Worm (Caenorhabditis elegans) whole organism, L2 larva: ENCODE results near the gene Y70G10A.4.

ENCODE experiments used
- F13H6.1 ChIP-seq: sonication (generic microtip); optimal IDR thresholded peaks from 2 replicates; lab custom pipeline; 2016; ENCODE audit warnings: missing genetic modification characterization, missing compliant biosample characterization
- R02D3.7 ChIP-seq: fragments of 150-350 bp; optimal IDR thresholded peaks from 2 replicates; lab custom pipeline; 2014; ENCODE audit warnings: missing biosample characterization, missing genetic modification characterization
- Y55F3AM.14 ChIP-seq: fragments of 200-800 bp; sonication (Bioruptor generic); optimal IDR thresholded peaks from 2 replicates; lab custom pipeline; 2018; ENCODE audit warnings: mild to moderate bottlenecking, missing genetic modification characterization, missing compliant biosample characterization
- ZK546.5 ChIP-seq: sonication (generic microtip); optimal IDR thresholded peaks from 2 replicates; lab custom pipeline; 2017; ENCODE audit warnings: missing biosample characterization, missing genetic modification characterization
- alr-1 ChIP-seq: fragments of 150-350 bp; optimal IDR thresholded peaks from 2 replicates; lab custom pipeline; 2014; ENCODE audit warnings: missing biosample characterization, missing genetic modification characterization
- ama-1 ChIP-seq: fragments of 150-350 bp; optimal IDR thresholded peaks from 2 replicates; lab custom pipeline; 2018; ENCODE audit warnings: inconsistent platforms
- blmp-1 ChIP-seq: sonication (generic microtip); optimal IDR thresholded peaks from 2 replicates; lab custom pipeline; 2017; ENCODE audit warnings: missing genetic modification characterization, mild to moderate bottlenecking, missing compliant biosample characterization, antibody characterized with exemption, moderate library complexity; ENCODE audit not compliant: insufficient read depth
- ceh-82 ChIP-seq: fragments of 150-350 bp; optimal IDR thresholded peaks from 2 replicates; lab custom pipeline; 2014; ENCODE audit warnings: missing biosample characterization, missing genetic modification characterization
- crh-2 ChIP-seq: sonication (generic microtip); optimal IDR thresholded peaks from 2 replicates; lab custom pipeline; 2017; ENCODE audit warnings: missing biosample characterization, missing genetic modification characterization
- elt-1 ChIP-seq: fragments of 150-350 bp; optimal IDR thresholded peaks from 2 replicates; lab custom pipeline; 2014; ENCODE audit warnings: missing biosample characterization, missing genetic modification characterization
- elt-3 ChIP-seq: sonication (generic microtip); optimal IDR thresholded peaks from 2 replicates; lab custom pipeline; 2017; ENCODE audit warnings: missing biosample characterization, missing genetic modification characterization
- gmeb-1 ChIP-seq: fragments of 150-350 bp; optimal IDR thresholded peaks from 2 replicates; lab custom pipeline; 2014; ENCODE audit warnings: missing biosample characterization, missing genetic modification characterization
- lin-11 ChIP-seq: fragments of 150-350 bp; sonication (generic microtip); optimal IDR thresholded peaks from 2 replicates; lab custom pipeline; 2014; ENCODE audit warnings: missing biosample characterization, missing genetic modification characterization, inconsistent platforms, mixed read lengths
- lin-13 ChIP-seq: fragments of 150-350 bp; optimal IDR thresholded peaks from 2 replicates; lab custom pipeline; 2014; ENCODE audit warnings: missing biosample characterization, missing genetic modification reagents, missing genetic modification characterization
- lsy-2 ChIP-seq, 2 experiments: fragments of 150-350 bp in 1 of 2; sonication (generic microtip) in 1 of 2; optimal IDR thresholded peaks; 2 replicates each; lab custom pipeline; 2014 to 2017; ENCODE audit warnings: missing biosample characterization in 2 of 2, missing genetic modification characterization in 2 of 2
- mab-5 ChIP-seq: fragments of 150-350 bp; optimal IDR thresholded peaks from 2 replicates; lab custom pipeline; 2014; ENCODE audit warnings: missing biosample characterization, missing genetic modification characterization
- mbf-1 ChIP-seq: sonication (generic microtip); optimal IDR thresholded peaks from 2 replicates; lab custom pipeline; 2017; ENCODE audit warnings: missing biosample characterization, missing genetic modification characterization
- nhr-12 ChIP-seq: fragments of 150-350 bp; optimal IDR thresholded peaks from 2 replicates; lab custom pipeline; 2014; ENCODE audit warnings: missing biosample characterization, missing genetic modification characterization
- nhr-129 ChIP-seq: fragments of 150-350 bp; optimal IDR thresholded peaks from 2 replicates; lab custom pipeline; 2014; ENCODE audit warnings: missing biosample characterization, missing genetic modification characterization
- nhr-21 ChIP-seq: fragments of 150-350 bp; optimal IDR thresholded peaks from 2 replicates; lab custom pipeline; 2014; ENCODE audit warnings: missing biosample characterization, missing genetic modification characterization
- nhr-237 ChIP-seq: fragments of 150-350 bp; optimal IDR thresholded peaks from 2 replicates; lab custom pipeline; 2014; ENCODE audit warnings: missing biosample characterization, missing genetic modification characterization
- nhr-25 ChIP-seq: fragments of 150-350 bp; sonication (generic microtip); optimal IDR thresholded peaks from 3 replicates; lab custom pipeline; 2014; ENCODE audit warnings: missing biosample characterization, missing genetic modification characterization
- nhr-6 ChIP-seq: fragments of 150-350 bp; optimal IDR thresholded peaks from 2 replicates; lab custom pipeline; 2014; ENCODE audit warnings: missing biosample characterization, missing genetic modification characterization
- nhr-77 ChIP-seq: fragments of 150-350 bp; optimal IDR thresholded peaks from 2 replicates; lab custom pipeline; 2014; ENCODE audit warnings: missing biosample characterization, missing genetic modification characterization
- peb-1 ChIP-seq: fragments of 150-350 bp; optimal IDR thresholded peaks from 2 replicates; lab custom pipeline; 2014; ENCODE audit warnings: missing biosample characterization, missing genetic modification characterization
- sem-4 ChIP-seq: fragments of 150-350 bp; optimal IDR thresholded peaks from 2 replicates; lab custom pipeline; 2014; ENCODE audit warnings: missing biosample characterization, missing genetic modification reagents, missing genetic modification characterization
- skn-1 ChIP-seq: sonication (generic microtip); optimal IDR thresholded peaks from 2 replicates; lab custom pipeline; 2017; ENCODE audit warnings: missing biosample characterization, missing genetic modification characterization
- sma-3 ChIP-seq: sonication (generic microtip); optimal IDR thresholded peaks from 2 replicates; lab custom pipeline; 2016; ENCODE audit warnings: missing genetic modification reagents, missing genetic modification characterization, missing compliant biosample characterization
- sma-9 ChIP-seq, 2 experiments: fragments of 150-350 bp in 1 of 2; sonication (generic microtip) in 1 of 2; optimal IDR thresholded peaks; 2 replicates each; lab custom pipeline; 2014 to 2016; ENCODE audit warnings: missing genetic modification characterization in 2 of 2, mild to moderate bottlenecking in 1 of 2, missing biosample characterization in 1 of 2, missing compliant biosample characterization in 1 of 2, missing genetic modification reagents in 1 of 2, moderate library complexity in 1 of 2
- unc-39 ChIP-seq: fragments of 150-350 bp; optimal IDR thresholded peaks from 2 replicates; lab custom pipeline; 2014; ENCODE audit warnings: missing biosample characterization, missing genetic modification characterization
- unc-55 ChIP-seq: fragments of 150-350 bp; sonication (generic microtip); optimal IDR thresholded peaks from 3 replicates; lab custom pipeline; 2014; ENCODE audit warnings: missing biosample characterization, missing genetic modification reagents, missing genetic modification characterization
- unc-62 ChIP-seq: fragments of 150-350 bp; optimal IDR thresholded peaks from 2 replicates; lab custom pipeline; 2014; ENCODE audit warnings: missing biosample characterization, missing genetic modification reagents, missing genetic modification characterization
- zag-1 ChIP-seq: fragments of 150-350 bp; optimal IDR thresholded peaks from 2 replicates; lab custom pipeline; 2014; ENCODE audit warnings: missing biosample characterization, missing genetic modification characterization
- ztf-1 ChIP-seq: fragments of 200-800 bp; sonication (Bioruptor generic); conservative IDR thresholded peaks from 2 replicates; pipeline ENCODE4 v1.3.6; 2022; ENCODE audit warnings: missing genetic modification characterization, missing compliant biosample characterization
- ztf-11 ChIP-seq: sonication (generic microtip); optimal IDR thresholded peaks from 2 replicates; lab custom pipeline; 2017; ENCODE audit warnings: missing biosample characterization, missing genetic modification characterization
- ztf-4 ChIP-seq: fragments of 150-350 bp; optimal IDR thresholded peaks from 2 replicates; lab custom pipeline; 2014; ENCODE audit warnings: missing biosample characterization, missing genetic modification characterization

Gene Y70G10A.4

DNA sequence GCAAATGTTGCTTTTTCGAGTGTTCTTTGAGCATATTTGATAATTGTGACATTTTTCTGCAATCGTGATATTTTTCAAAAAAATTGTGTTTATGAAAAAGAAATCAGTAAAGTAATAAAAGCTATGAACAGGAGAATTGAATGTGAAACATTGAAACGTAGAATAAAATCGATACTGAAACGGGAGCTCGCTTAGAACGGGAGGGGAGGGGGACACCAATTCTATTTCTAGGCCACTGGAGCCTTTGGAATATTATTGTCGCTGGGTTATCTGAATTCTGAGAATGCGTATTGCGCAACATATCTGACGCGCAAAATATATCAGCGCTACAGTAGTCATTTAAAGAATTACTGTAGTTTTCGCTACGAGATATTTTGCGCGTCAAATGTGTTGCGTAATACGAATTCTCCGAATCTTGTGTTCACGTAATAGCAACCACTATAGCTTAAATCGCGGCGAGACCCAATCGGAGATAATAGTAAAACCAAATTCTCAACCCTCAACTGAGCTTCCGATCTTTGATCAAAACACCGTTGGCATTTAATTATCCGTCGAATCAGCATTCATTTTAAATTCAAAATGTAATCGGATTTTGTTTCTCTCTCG lies 10.0 kb upstream of the Y70G10A.4 start, which contains the start of the genes blos-1 and best-18:
Gene blos-1, minus strand, starts transcription at position 58 of the 606 bp plus-strand sequence.
Gene best-18, plus strand, starts transcription at position 508 of the 606 bp plus-strand sequence.
- TF ChIP-seq ceh-82 (tag; lab: Kevin White, UChicago) (no peak), unc-62 (GFP tag; lab: Kevin White, UChicago) (no peak), sem-4 (tag; lab: Kevin White, UChicago) (no peak), mbf-1 (tag; lab: Kevin White, UChicago) (no peak), zag-1 (tag; lab: Kevin White, UChicago) (no peak), gmeb-1 (tag; lab: Kevin White, UChicago) (no peak), nhr-77 (tag; lab: Kevin White, UChicago) (no peak), lin-13 (GFP tag; lab: Kevin White, UChicago) (no peak), unc-55 (peak; percentile 18), sma-3 (GFP tag; lab: Kevin White, UChicago) (no peak), elt-1 (tag; lab: Kevin White, UChicago) (no peak), ama-1 (lab: Kevin White, UChicago) (no peak), peb-1 (no peak), nhr-21 (tag; lab: Kevin White, UChicago) (no peak), elt-3 (tag; lab: Kevin White, UChicago) (no peak), lsy-2 (tag; optimal IDR thresholded peaks at IDR 0.05; lab: Kevin White, UChicago) (peak in 1 of 2 experiments; percentile 19), ztf-1 (no peak)

DNA sequence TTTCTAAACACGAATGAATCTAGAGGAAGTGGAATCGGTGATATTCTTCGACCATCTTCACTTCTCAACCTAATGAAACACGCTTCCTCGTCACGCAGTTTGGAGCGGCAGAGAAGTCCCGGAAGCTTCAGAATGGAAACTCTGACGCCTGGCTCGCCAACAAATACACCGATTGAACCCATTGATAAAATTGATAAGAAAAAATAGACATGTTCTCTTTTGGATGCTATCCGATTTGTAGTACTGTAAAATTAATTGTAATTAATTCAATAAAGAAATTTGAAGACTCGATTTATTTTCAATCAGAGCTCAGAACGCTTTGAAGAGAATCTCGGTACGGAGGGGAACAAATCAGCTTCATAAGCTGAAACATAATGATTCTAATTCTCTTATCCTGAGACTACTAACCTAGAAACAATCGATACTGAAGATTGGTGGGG lies 7.4 kb upstream of the Y70G10A.4 start:
- TF ChIP-seq nhr-12 (tag; lab: Kevin White, UChicago): no peak
- TF ChIP-seq skn-1 (tag; lab: Kevin White, UChicago): no peak
- TF ChIP-seq lin-13 (GFP tag; lab: Kevin White, UChicago): peak; percentile 58
- TF ChIP-seq crh-2: peak; percentile 85
- TF ChIP-seq sem-4 (tag; lab: Kevin White, UChicago): peak; percentile 58
- peak; percentile 8 for TF ChIP-seq sma-9 (GFP tag; optimal IDR thresholded peaks at IDR 0.05; lab: Kevin White, UChicago)
- no peak for TF ChIP-seq sma-9 (tag; optimal IDR thresholded peaks at IDR 0.05; lab: Kevin White, UChicago)
- TF ChIP-seq sma-3 (GFP tag; lab: Kevin White, UChicago): peak; percentile 75
- TF ChIP-seq R02D3.7: no peak
- peak; percentile 89 for TF ChIP-seq ama-1 (lab: Kevin White, UChicago)
- TF ChIP-seq lin-11 (tag; lab: Kevin White, UChicago): no peak
- peak; percentile 13 for TF ChIP-seq nhr-6 (tag; lab: Kevin White, UChicago)
- peak; percentile 71 for TF ChIP-seq F13H6.1 (tag; lab: Kevin White, UChicago)
- no peak for TF ChIP-seq ZK546.5 (tag; lab: Kevin White, UChicago)
- TF ChIP-seq peb-1: no peak
- TF ChIP-seq unc-39: no peak
- TF ChIP-seq blmp-1 (tag; lab: Kevin White, UChicago): peak; percentile 45
- no peak for TF ChIP-seq alr-1 (tag; lab: Kevin White, UChicago)
- TF ChIP-seq nhr-129 (tag; lab: Kevin White, UChicago): peak; percentile 6
- TF ChIP-seq nhr-25 (tag; lab: Kevin White, UChicago): peak; percentile 59
- peak in 1 of 2 experiments; percentile 80 for TF ChIP-seq lsy-2 (tag; optimal IDR thresholded peaks at IDR 0.05; lab: Kevin White, UChicago)
- TF ChIP-seq elt-3 (tag; lab: Kevin White, UChicago): no peak
- TF ChIP-seq gmeb-1 (tag; lab: Kevin White, UChicago): peak; percentile 32
- TF ChIP-seq mbf-1 (tag; lab: Kevin White, UChicago): no peak
- TF ChIP-seq ztf-4: peak; percentile 85
- no peak for TF ChIP-seq ztf-11 (tag; lab: Kevin White, UChicago)
- TF ChIP-seq Y55F3AM.14: peak; percentile 41
- TF ChIP-seq mab-5: no peak

DNA sequence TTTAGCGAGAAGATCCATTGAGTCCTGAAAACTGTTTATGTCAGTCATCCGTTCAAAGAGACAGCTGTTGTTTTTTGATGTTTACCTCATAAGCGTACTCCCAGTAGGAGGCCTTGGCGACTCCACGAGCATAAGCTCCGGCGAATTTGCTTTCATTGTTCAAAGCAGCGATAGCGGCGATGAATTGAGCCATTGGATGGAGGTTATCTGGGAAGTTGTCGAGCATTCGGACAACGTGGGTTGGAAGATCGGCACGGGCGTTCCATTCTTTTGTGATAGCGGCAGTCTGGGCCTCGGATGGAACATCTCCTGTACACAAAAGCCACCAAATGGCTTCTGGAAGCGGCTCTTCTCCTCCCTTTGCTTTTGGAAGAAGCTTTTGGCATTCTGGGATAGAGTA lies 6.1 kb upstream of the Y70G10A.4 start:
- TF ChIP-seq nhr-237 (tag; lab: Kevin White, UChicago) (no peak), nhr-129 (tag; lab: Kevin White, UChicago) (no peak), nhr-12 (tag; lab: Kevin White, UChicago) (no peak)
